Worm (Caenorhabditis elegans): ENCODE results near the gene ZK180.8.

DNA sequence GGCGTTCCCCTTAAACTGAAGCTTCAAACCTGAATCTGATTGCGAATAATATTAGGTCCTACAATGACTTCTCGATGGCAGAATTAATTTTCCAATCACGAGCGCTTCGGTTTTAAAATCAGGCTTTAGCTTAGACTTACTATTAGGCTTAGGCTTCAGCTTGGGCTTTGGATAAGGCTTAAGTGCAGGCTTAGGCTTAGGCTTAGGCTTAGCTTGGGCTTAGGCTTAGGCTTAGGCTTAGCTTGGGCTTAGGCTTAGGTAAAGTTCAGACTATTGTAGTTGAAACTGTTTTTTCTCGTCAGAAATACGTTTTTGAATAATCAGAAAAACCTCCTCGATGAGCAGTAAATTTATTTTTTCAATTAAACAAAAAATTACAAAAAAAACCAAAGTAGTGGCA is 15.2 kb upstream of the ZK180.8 start:
- no peak for TF ChIP-seq aly-2 (tag; optimal IDR thresholded peaks at IDR 0.05)
- no peak for TF ChIP-seq ztf-11 (tag; optimal IDR thresholded peaks at IDR 0.05)
- TF ChIP-seq nhr-129 (tag; optimal IDR thresholded peaks at IDR 0.05): no peak
- TF ChIP-seq elt-1 (tag; optimal IDR thresholded peaks at IDR 0.05): no peak
- no peak for TF ChIP-seq unc-62 (GFP tag; optimal IDR thresholded peaks at IDR 0.05)
- TF ChIP-seq nhr-77 (tag; optimal IDR thresholded peaks at IDR 0.05): no peak
- TF ChIP-seq nhr-23 (tag; optimal IDR thresholded peaks at IDR 0.05): no peak
- no peak for TF ChIP-seq zag-1 (tag; optimal IDR thresholded peaks at IDR 0.05)
- TF ChIP-seq ceh-16 (tag; optimal IDR thresholded peaks at IDR 0.05): no peak
- no peak for TF ChIP-seq nhr-12 (tag; optimal IDR thresholded peaks at IDR 0.05)

All from whole organism, L2 larva.